Worm (Caenorhabditis elegans) whole organism, mixed stage, embryonic: Measurements from ENCODE around the gene unc-69.
A peak's percentile ranks its signal among the peaks of the same experiment; 100 is the strongest.

Experiments used
- M03D4.4 ChIP-seq: sonication (generic microtip); optimal IDR thresholded peaks from 2 replicates; lab custom pipeline; 2017; ENCODE audit warnings: mild to moderate bottlenecking, missing genetic modification characterization, missing compliant biosample characterization
- bed-3 ChIP-seq: fragments of 200-800 bp; sonication (Bioruptor generic); optimal IDR thresholded peaks from 3 replicates; lab custom pipeline; 2018; ENCODE audit warnings: mild to moderate bottlenecking, missing genetic modification characterization, moderate library complexity, missing compliant biosample characterization
- blmp-1 ChIP-seq: fragments of 150-350 bp; optimal IDR thresholded peaks from 2 replicates; lab custom pipeline; 2014; ENCODE audit warnings: missing biosample characterization, missing genetic modification characterization
- ceh-39 ChIP-seq: fragments of 150-350 bp; optimal IDR thresholded peaks from 2 replicates; lab custom pipeline; 2014; ENCODE audit warnings: missing biosample characterization, missing genetic modification characterization
- ceh-43 ChIP-seq: fragments of 200-800 bp; sonication (Bioruptor generic); optimal IDR thresholded peaks from 2 replicates; lab custom pipeline; 2018; ENCODE audit warnings: mild to moderate bottlenecking, missing genetic modification characterization, moderate library complexity, missing compliant biosample characterization
- ceh-83 ChIP-seq: fragments of 200-800 bp; sonication (Bioruptor generic); optimal IDR thresholded peaks from 2 replicates; lab custom pipeline; 2018; ENCODE audit warnings: mild to moderate bottlenecking, missing genetic modification characterization, missing compliant biosample characterization
- ces-1 ChIP-seq: fragments of 150-350 bp; optimal IDR thresholded peaks from 2 replicates; lab custom pipeline; 2014; ENCODE audit warnings: missing biosample characterization, missing genetic modification reagents, missing genetic modification characterization
- cnd-1 ChIP-seq: fragments of 200-800 bp; sonication (Bioruptor generic); optimal IDR thresholded peaks from 2 replicates; lab custom pipeline; 2018; ENCODE audit warnings: mild to moderate bottlenecking, missing genetic modification characterization, missing compliant biosample characterization
- drap-1 ChIP-seq: fragments of 200-800 bp; sonication (Bioruptor generic); optimal IDR thresholded peaks from 3 replicates; lab custom pipeline; 2018; ENCODE audit warnings: mild to moderate bottlenecking, missing genetic modification characterization, missing compliant biosample characterization
- elt-1 ChIP-seq: sonication (generic microtip); optimal IDR thresholded peaks from 2 replicates; lab custom pipeline; 2017; ENCODE audit warnings: missing genetic modification characterization, mild to moderate bottlenecking, missing compliant biosample characterization, antibody characterized with exemption, moderate library complexity, borderline replicate concordance; ENCODE audit not compliant: insufficient read depth
- elt-3 ChIP-seq: fragments of 150-350 bp; optimal IDR thresholded peaks from 2 replicates; lab custom pipeline; 2014; ENCODE audit warnings: missing biosample characterization, missing genetic modification characterization
- flh-1 ChIP-seq: fragments of 200-800 bp; sonication (Bioruptor generic); optimal IDR thresholded peaks from 2 replicates; lab custom pipeline; 2018; ENCODE audit warnings: mild to moderate bottlenecking, missing genetic modification characterization, moderate library complexity, missing compliant biosample characterization
- ham-2 ChIP-seq: fragments of 200-800 bp; sonication (Bioruptor generic); optimal IDR thresholded peaks from 2 replicates; lab custom pipeline; 2018; ENCODE audit warnings: mild to moderate bottlenecking, missing genetic modification characterization, missing compliant biosample characterization
- hlh-1 ChIP-seq: fragments of 150-350 bp; optimal IDR thresholded peaks from 2 replicates; lab custom pipeline; 2014; ENCODE audit warnings: missing biosample characterization, missing genetic modification reagents, missing genetic modification characterization
- lin-13 ChIP-seq: fragments of 150-350 bp; optimal IDR thresholded peaks from 2 replicates; lab custom pipeline; 2014; ENCODE audit warnings: missing biosample characterization, missing genetic modification characterization
- lin-32 ChIP-seq: fragments of 200-800 bp; sonication (Bioruptor generic); optimal IDR thresholded peaks from 2 replicates; lab custom pipeline; 2018; ENCODE audit warnings: mild to moderate bottlenecking, missing genetic modification characterization, missing compliant biosample characterization
- lsy-2 ChIP-seq: fragments of 150-350 bp; optimal IDR thresholded peaks from 2 replicates; lab custom pipeline; 2014; ENCODE audit warnings: missing biosample characterization, missing genetic modification characterization
- mab-5 ChIP-seq: fragments of 150-350 bp; optimal IDR thresholded peaks from 2 replicates; lab custom pipeline; 2014; ENCODE audit warnings: missing biosample characterization, missing genetic modification characterization
- mep-1 ChIP-seq: fragments of 150-350 bp; optimal IDR thresholded peaks from 2 replicates; lab custom pipeline; 2017; ENCODE audit warnings: missing biosample characterization, missing genetic modification reagents, missing genetic modification characterization, inconsistent platforms
- mls-2 ChIP-seq: sonication (generic microtip); optimal IDR thresholded peaks from 2 replicates; lab custom pipeline; 2016; ENCODE audit warnings: mild to moderate bottlenecking, missing genetic modification characterization, moderate library complexity, missing compliant biosample characterization
- nhr-12 ChIP-seq: fragments of 150-350 bp; optimal IDR thresholded peaks from 2 replicates; lab custom pipeline; 2014; ENCODE audit warnings: missing biosample characterization, missing genetic modification characterization
- nhr-2 ChIP-seq: fragments of 150-350 bp; optimal IDR thresholded peaks from 2 replicates; lab custom pipeline; 2014; ENCODE audit warnings: missing biosample characterization, missing genetic modification characterization
- nhr-237 ChIP-seq: fragments of 150-350 bp; optimal IDR thresholded peaks from 2 replicates; lab custom pipeline; 2014; ENCODE audit warnings: missing biosample characterization, missing genetic modification characterization
- nhr-28 ChIP-seq: fragments of 150-350 bp; optimal IDR thresholded peaks from 2 replicates; lab custom pipeline; 2014; ENCODE audit warnings: missing biosample characterization, missing genetic modification characterization
- nhr-76 ChIP-seq: sonication (generic microtip); optimal IDR thresholded peaks from 2 replicates; lab custom pipeline; 2017; ENCODE audit warnings: missing biosample characterization, missing genetic modification characterization
- pha-4 ChIP-seq: fragments of 150-350 bp; optimal IDR thresholded peaks from 2 replicates; lab custom pipeline; 2018; ENCODE audit warnings: missing biosample characterization, missing genetic modification reagents, missing genetic modification characterization
- sem-2 ChIP-seq: fragments of 200-800 bp; sonication (Bioruptor generic); optimal IDR thresholded peaks from 2 replicates; lab custom pipeline; 2018; ENCODE audit warnings: mild to moderate bottlenecking, missing genetic modification characterization, missing compliant biosample characterization
- snpc-4 ChIP-seq: fragments of 150-350 bp; optimal IDR thresholded peaks from 2 replicates; lab custom pipeline; 2014; ENCODE audit warnings: missing biosample characterization, missing genetic modification characterization
- sptf-1 ChIP-seq: sonication (generic microtip); optimal IDR thresholded peaks from 2 replicates; lab custom pipeline; 2017; ENCODE audit warnings: mild to moderate bottlenecking, missing genetic modification characterization, moderate library complexity, missing compliant biosample characterization
- tbx-8 ChIP-seq: fragments of 200-800 bp; sonication (Bioruptor generic); optimal IDR thresholded peaks from 2 replicates; lab custom pipeline; 2018; ENCODE audit warnings: mild to moderate bottlenecking, missing genetic modification characterization, moderate library complexity, missing compliant biosample characterization
- unc-120 ChIP-seq: sonication (generic microtip); optimal IDR thresholded peaks from 2 replicates; lab custom pipeline; 2017; ENCODE audit warnings: missing genetic modification characterization, missing compliant biosample characterization; ENCODE audit not compliant: poor library complexity, severe bottlenecking
- unc-39 ChIP-seq: fragments of 150-350 bp; optimal IDR thresholded peaks from 2 replicates; lab custom pipeline; 2014; ENCODE audit warnings: missing biosample characterization, missing genetic modification characterization
- unc-62 ChIP-seq: fragments of 150-350 bp; optimal IDR thresholded peaks from 2 replicates; lab custom pipeline; 2014; ENCODE audit warnings: missing biosample characterization, missing genetic modification reagents, missing genetic modification characterization
- zip-8 ChIP-seq: fragments of 150-350 bp; optimal IDR thresholded peaks from 2 replicates; lab custom pipeline; 2014; ENCODE audit warnings: missing biosample characterization, missing genetic modification characterization
- ztf-11 ChIP-seq: fragments of 150-350 bp; optimal IDR thresholded peaks from 2 replicates; lab custom pipeline; 2014; ENCODE audit warnings: missing biosample characterization, missing genetic modification characterization

unc-69 gene

DNA sequence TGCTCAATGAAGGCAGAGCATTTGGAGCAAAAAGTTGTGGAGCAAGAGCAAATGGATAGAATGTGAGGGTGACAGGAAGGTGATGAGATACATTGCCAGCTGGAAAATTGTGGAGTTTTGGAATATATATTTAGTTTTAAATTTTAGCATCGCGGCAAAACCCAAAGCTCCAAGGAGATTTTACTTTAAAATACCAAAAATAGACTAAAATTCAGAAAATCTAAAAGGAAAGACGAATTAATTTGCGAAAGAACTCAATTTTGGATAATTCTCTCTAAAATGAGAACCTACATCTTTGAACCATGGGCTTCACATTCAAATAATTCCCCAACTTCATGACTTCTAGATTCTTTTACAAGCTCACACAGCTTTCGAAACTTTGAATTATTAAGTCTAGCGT lies 13.8 kb downstream of the unc-69 start, which contains the start of gene T07C4.12:
Gene T07C4.12 (minus strand): TSS at position 101 of the 400 bp plus-strand sequence.
- TF ChIP-seq tbx-8 (GFP tag; lab: Kevin White, UChicago) (no peak), elt-1 (tag; lab: Kevin White, UChicago) (no peak), nhr-12 (tag; lab: Kevin White, UChicago) (no peak), snpc-4 (tag; lab: Kevin White, UChicago) (no peak), drap-1 (no peak), lin-32 (GFP tag; lab: Kevin White, UChicago) (no peak), ceh-83 (GFP tag; lab: Kevin White, UChicago) (no peak), ham-2 (GFP tag; lab: Kevin White, UChicago) (no peak), unc-39 (no peak), nhr-237 (no peak), ceh-43 (GFP tag; lab: Kevin White, UChicago) (no peak), pha-4 (tag; lab: Kevin White, UChicago) (no peak), lin-13 (tag; lab: Kevin White, UChicago) (no peak), ztf-11 (tag; lab: Kevin White, UChicago) (no peak), lsy-2 (no peak), ces-1 (GFP tag; lab: Kevin White, UChicago) (no peak)

DNA sequence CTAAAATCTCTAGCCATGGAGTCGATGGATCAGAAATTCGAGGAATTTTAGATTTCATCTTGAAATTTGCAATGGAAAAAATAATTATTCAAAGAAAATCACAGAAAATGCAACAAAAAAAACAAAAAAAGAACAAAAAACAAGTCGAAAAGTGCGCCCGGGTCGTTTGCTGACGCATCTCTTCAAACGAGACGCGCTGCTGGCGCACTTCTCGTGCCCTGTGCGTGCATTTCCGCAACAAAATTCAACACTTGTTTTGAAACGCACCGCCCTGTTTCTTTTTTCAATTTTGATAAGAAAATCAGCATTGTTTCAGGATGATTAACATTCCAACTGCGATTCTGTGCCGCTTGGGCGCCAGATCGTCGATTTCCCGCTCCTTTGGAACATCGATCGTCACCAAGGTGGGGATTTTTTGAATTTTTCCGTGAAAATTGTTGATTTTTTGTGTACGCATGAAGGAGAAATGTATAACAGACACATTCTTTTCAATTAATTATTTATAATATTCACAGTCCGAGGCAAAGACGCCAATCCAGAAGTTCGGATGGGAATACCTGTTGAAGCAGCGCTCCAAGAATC lies 15.3 kb downstream of the unc-69 start, which contains the start of the genes jmjd-4 and mev-1:
Gene jmjd-4 (minus strand): TSS at position 58 of the 582 bp plus-strand sequence.
Gene mev-1 (plus strand): TSS at position 317 of the 582 bp plus-strand sequence.
- TF ChIP-seq drap-1 (peak; percentile 5), unc-62 (no peak), nhr-76 (tag; lab: Kevin White, UChicago) (no peak), mab-5 (tag; lab: Kevin White, UChicago) (peak; percentile 8), nhr-28 (tag; lab: Kevin White, UChicago) (no peak), ham-2 (GFP tag; lab: Kevin White, UChicago) (no peak), M03D4.4 (tag; lab: Kevin White, UChicago) (peak; percentile 65), ceh-39 (no peak), lsy-2 (peak; percentile 75), tbx-8 (GFP tag; lab: Kevin White, UChicago) (no peak), lin-32 (GFP tag; lab: Kevin White, UChicago) (no peak), nhr-2 (no peak), bed-3 (GFP tag; lab: Kevin White, UChicago) (no peak), sptf-1 (tag; lab: Kevin White, UChicago) (peak; percentile 76), mep-1 (tag; lab: Kevin White, UChicago) (peak; percentile 61), nhr-237 (peak; percentile 28), unc-120 (tag; lab: Kevin White, UChicago) (no peak), nhr-12 (tag; lab: Kevin White, UChicago) (no peak), mls-2 (tag; lab: Kevin White, UChicago) (peak; percentile 42), blmp-1 (tag; lab: Kevin White, UChicago) (no peak), zip-8 (no peak), cnd-1 (tag; lab: Kevin White, UChicago) (no peak), elt-3 (no peak), hlh-1 (peak; percentile 73), lin-13 (tag; lab: Kevin White, UChicago) (peak; percentile 67), ceh-43 (GFP tag; lab: Kevin White, UChicago) (no peak), elt-1 (tag; lab: Kevin White, UChicago) (no peak), unc-39 (no peak), ces-1 (GFP tag; lab: Kevin White, UChicago) (peak; percentile 3), ceh-83 (GFP tag; lab: Kevin White, UChicago) (no peak), sem-2 (GFP tag; lab: Kevin White, UChicago) (no peak), pha-4 (tag; lab: Kevin White, UChicago) (peak; percentile 72), flh-1 (GFP tag; lab: Kevin White, UChicago) (no peak), ztf-11 (tag; lab: Kevin White, UChicago) (peak; percentile 17), snpc-4 (tag; lab: Kevin White, UChicago) (no peak)

DNA sequence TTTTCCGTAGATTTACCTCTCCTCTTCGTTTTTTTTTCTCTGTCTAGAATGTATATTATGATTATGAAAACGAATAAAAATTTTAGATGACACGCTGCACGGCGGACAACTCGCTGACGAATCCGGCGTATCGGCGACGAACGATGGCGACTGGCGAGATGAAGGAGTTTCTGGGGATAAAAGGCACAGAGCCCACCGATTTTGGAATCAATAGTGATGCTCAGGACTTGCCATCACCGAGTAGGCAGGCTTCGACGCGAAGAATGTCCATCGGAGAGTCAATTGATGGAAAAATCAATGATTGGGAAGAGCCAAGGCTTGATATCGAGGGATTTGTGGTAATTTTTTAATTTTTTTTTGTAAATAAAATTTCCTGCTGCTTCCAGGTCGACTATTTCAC lies 16.3 kb downstream of the unc-69 start, which contains the start of gene ced-9:
Gene ced-9 (plus strand): TSS at position 87 of the 400 bp plus-strand sequence.
- TF ChIP-seq sem-2 (GFP tag; lab: Kevin White, UChicago) (no peak), nhr-12 (tag; lab: Kevin White, UChicago) (no peak), blmp-1 (tag; lab: Kevin White, UChicago) (no peak), ces-1 (GFP tag; lab: Kevin White, UChicago) (no peak), nhr-2 (no peak), flh-1 (GFP tag; lab: Kevin White, UChicago) (no peak)
